Worm (Caenorhabditis elegans) whole organism, L2 larva: Measurements from ENCODE around the gene timp-1.

Experiments
- lin-11 ChIP-seq: fragments of 150-350 bp; sonication (generic microtip); optimal IDR thresholded peaks from 2 replicates; lab custom pipeline; 2014; ENCODE audit warnings: missing biosample characterization, missing genetic modification characterization, inconsistent platforms, mixed read lengths
- nhr-6 ChIP-seq: fragments of 150-350 bp; optimal IDR thresholded peaks from 2 replicates; lab custom pipeline; 2014; ENCODE audit warnings: missing biosample characterization, missing genetic modification characterization
- zag-1 ChIP-seq: fragments of 150-350 bp; optimal IDR thresholded peaks from 2 replicates; lab custom pipeline; 2014; ENCODE audit warnings: missing biosample characterization, missing genetic modification characterization

DNA sequence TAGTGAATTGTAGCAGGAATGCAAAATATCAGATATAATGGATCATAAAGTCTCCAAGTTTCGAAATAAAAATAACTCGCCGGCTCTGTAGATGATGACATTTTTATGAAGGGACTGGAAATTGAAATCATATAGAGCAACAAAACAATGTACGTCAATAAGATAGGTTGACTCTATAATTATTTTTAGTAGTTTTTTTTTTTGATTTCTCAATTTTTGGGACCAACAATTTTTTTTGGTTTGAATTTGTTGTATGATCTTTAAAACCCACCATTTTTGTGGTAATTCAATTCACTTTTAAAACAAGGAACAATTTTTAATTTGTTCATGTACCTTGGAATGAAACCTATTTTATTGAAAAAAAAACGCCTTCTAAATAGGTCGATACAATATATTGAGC, 17.0 kb upstream of the timp-1 start, which contains the start of gene F20D6.12:
- no peak for TF ChIP-seq zag-1 (tag; lab: Kevin White, UChicago)
- TF ChIP-seq nhr-6 (tag; lab: Kevin White, UChicago): no peak
- no peak for TF ChIP-seq lin-11 (tag; lab: Kevin White, UChicago)
